Worm (Caenorhabditis elegans) whole organism, dauer: ENCODE measurements around the gene M05D6.2.
"Not testable (repeated sequence)": the region's sequence is repeated elsewhere in the genome, so short reads cannot be mapped to it uniquely, and the experiment has no call there.

Experiments
- unc-62 ChIP-seq: sonication (generic microtip); optimal IDR thresholded peaks from 2 replicates; lab custom pipeline; 2017; ENCODE audit warnings: missing biosample characterization, missing genetic modification reagents, missing genetic modification characterization

Gene M05D6.2

DNA sequence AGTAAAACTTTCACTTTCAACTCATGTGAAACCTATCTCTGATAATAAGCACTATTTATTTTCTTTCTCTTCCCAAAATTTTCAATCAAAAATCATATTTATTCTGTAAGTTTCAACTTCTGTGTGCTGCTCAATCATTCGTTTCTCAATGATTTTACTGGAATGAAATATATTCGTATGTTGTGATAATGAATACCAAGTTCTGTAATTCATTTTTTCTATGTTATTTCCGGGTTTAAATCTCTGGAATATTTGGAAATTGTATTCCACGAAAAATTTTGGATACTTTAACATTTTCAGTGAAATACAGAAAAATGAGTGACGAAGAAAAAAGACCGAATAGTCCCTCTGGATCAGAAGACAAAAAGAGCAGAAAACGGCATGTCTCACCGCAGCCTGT, at the start of gene M05D6.2:
TSS of gene M05D6.2 (plus strand) at position 301 of the 400 bp plus-strand sequence.
- TF ChIP-seq unc-62 (GFP tag; lab: Kevin White, UChicago): no peak

DNA sequence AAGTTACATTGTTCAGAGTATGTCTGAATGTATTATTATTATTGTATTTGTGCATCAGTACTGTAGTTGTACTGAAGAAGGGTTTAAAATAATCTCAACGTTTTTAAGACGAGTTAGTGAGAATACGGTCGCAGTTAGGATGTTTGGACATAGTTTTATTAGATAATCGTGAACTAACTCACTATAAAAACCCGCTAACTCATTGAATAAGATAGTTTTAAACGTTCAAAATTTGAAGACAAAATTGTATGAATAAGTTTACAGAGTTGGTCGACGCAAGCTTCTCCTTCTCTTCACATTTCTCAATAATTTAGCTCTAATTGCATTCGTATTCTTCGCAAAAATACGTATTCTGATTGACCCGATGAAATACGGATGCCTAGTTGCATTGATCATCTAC, 48.9 kb upstream of the M05D6.2 start:
- no peak for TF ChIP-seq unc-62 (GFP tag; lab: Kevin White, UChicago)

DNA sequence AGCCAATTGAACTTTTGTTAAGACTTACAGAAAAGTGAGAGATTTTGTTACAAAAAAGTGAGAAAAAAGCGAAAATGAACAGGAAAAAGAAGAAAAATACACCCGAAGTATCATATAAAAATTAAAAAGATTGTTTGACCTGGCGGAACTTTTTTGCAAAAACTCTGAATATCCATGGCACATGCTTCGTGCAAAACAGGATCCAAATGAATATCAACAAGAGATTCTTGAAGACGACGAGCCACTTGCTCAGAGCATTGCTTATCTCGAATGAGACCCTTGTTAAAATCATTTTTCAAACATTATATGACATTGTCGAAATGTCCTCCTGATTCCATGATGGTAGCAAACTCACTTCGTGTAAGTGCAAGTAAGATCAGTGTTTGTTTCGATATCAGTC, 48.1 kb upstream of the M05D6.2 start, which contains the start of gene F14E5.8:
TSS of gene F14E5.8 (plus strand) at position 301 of the 400 bp plus-strand sequence.
- not testable (repeated sequence) for TF ChIP-seq unc-62 (GFP tag; lab: Kevin White, UChicago)

DNA sequence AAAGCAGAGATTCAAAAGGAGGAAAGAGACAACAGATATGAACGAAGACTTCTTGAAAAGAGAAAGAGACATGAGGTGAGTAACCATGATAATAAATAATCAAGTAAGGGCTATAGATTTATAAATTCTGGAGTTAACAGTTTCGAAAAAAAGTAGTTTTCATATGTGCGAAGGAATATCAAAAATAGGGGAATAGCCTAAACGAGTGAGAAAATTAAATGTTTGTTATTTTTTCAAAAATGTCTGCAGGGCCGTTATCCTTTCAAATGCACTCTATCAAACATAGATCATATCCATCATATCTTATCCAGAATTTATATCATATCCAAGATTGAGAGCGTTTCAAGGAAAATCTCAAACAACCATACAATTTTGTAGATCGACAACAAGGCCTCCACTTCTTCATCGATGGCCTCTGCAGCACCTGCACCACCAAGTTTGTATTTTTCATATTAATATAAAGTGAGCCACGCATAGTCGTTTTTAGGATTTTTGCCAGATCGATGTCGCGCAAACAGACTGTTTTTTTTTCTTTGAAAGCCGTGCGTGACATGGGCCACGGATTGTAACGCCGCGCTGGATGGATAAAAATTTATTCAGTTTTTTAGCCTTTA, 47.0 kb upstream of the M05D6.2 start:
- no peak for TF ChIP-seq unc-62 (GFP tag; lab: Kevin White, UChicago)

DNA sequence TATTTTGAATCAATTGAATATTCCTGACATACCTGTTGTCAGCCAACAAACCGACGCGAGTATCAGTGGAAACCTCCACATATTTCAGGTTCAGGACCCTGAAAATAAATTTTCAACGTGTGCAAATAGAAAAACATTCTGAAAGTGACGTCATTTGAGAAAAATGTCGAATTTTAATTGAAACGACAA, 39.3 kb upstream of the M05D6.2 start, which contains the start of gene F14E5.2:
TSS of gene F14E5.2 (minus strand) at position 101 of the 189 bp plus-strand sequence.
- TF ChIP-seq unc-62 (GFP tag; lab: Kevin White, UChicago): no peak

DNA sequence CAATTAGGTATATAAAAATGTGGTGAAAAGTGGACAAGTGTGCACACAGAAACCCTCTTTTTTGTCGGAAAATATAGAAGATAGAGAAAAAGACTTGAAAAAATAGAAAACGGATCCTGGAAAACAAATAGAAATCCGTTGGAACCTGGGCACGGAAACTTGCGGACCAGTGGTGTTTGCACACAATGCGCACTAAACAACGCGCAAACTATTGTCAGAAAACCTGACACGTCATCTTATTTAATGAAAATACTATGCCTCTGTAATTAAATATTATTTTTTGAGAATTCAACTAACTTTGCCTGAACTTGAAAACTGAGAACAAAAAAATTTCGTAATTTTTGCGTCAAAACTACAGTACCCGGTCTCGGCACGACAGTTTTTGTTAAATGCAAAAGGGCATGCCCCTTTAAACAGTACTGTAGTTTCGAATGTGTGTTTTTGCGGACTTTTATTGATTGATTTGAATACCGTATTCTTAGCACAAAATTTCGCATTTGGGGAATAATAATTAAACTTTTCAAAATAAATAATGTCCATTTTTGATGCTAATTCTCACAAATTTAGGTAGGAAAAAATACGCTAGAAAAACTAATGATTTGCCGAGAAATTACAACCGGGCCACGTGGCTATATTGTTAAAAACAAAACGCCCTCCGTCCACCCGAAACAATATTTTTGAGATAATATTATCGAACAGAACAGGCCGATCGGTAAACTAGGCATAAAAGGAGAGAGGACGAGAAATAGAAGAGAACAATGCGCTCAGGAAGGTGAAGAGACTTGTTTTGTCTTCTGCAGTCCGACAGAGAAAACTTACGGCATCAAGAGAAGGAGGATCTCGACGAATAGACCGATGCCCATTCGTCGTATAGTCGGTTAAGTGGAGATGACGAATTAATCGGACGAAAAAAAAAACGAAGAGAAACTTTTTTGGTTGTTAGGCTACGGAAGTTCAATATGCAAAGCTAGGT, 38.7 kb upstream of the M05D6.2 start:
- TF ChIP-seq unc-62 (GFP tag; lab: Kevin White, UChicago): no peak

DNA sequence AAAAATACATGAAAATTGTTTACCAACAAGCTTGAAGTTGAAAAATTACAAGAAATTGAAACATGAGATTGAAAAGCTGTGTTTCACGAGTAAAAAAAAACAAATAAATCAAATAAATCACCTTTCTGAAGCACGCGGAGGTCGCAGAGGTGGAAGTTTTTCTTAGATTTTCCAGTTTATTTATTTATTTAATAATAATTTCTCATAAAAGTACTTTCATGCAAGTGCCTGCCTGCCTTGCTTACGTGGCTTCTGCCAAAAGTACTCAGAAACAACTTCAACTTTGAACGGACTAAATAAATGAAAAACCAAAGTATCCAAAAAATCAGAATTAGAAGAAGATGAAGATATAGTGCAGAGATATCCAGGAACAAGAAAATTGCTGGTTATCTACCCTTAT, 36.0 kb upstream of the M05D6.2 start, which contains the start of gene acp-2:
TSS of gene acp-2 (minus strand) at position 101 of the 400 bp plus-strand sequence.
- TF ChIP-seq unc-62 (GFP tag; lab: Kevin White, UChicago): no peak

DNA sequence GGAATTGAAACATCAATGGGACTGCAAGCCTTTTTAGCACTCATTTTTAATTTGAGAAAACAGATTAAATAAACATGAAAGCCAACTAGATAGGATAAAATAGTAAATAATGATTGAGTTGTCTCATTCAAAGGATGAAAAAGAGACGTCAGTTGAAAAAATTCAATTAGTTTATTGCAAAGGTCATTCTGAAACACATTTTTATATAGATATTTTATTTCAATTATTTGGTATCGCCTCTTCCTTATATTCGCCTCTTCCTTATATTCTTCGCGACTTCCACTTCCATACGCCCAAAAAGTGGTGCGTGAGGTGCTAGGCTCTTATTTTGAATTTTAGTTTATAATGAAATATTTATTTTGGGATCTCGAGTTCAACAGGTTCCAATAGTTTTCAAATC, 32.9 kb upstream of the M05D6.2 start, which contains the start of gene acp-4:
TSS of gene acp-4 (minus strand) at position 101 of the 400 bp plus-strand sequence.
- no peak for TF ChIP-seq unc-62 (GFP tag; lab: Kevin White, UChicago)

DNA sequence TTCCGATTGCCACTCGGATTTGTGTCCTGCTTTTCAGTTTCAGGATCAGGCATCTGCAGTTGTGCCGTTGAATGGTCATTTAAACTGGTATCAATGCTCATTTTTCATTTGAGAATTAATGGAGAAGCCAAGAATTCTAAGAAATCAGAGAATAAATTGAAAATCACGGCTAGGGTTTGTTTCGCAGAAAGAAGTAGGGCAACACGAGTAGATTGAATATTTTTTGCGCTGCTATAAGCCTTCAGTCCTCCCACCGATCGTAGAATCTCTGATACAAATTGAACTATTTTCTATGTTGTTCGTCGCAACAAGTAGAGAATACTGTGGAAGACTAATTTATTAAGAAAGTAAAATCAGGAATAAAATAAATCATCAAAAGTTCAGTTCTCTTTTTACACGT, 30.9 kb upstream of the M05D6.2 start, which contains the start of gene acp-3:
TSS of gene acp-3 (minus strand) at position 101 of the 400 bp plus-strand sequence.
- no peak for TF ChIP-seq unc-62 (GFP tag; lab: Kevin White, UChicago)

DNA sequence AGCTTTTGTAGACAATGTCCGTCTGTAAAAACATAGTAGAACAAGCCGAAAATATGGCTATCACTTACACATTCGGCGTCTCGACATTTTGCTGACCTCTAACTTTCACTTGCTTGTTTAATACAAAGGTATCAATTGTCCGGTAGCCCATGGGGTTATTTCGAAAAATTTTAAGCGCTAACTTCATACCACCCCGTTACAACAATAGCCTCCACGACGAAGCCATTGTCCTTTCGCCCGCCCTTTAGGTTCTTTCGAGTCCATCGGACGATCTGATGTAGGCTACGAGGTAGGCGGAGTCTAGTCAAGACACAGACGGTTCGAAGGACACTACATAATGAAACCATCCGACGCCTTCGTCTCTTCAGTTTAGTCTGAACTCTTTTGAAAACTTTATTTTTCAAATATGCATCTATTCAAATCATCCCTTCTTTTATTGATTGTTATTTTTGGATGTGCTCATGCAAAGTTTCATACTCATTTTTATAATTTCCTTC, 29.1 kb upstream of the M05D6.2 start, which contains the start of gene lips-10:
TSS of gene lips-10 (plus strand) at position 378 of the 497 bp plus-strand sequence.
- TF ChIP-seq unc-62 (GFP tag; lab: Kevin White, UChicago): no peak

DNA sequence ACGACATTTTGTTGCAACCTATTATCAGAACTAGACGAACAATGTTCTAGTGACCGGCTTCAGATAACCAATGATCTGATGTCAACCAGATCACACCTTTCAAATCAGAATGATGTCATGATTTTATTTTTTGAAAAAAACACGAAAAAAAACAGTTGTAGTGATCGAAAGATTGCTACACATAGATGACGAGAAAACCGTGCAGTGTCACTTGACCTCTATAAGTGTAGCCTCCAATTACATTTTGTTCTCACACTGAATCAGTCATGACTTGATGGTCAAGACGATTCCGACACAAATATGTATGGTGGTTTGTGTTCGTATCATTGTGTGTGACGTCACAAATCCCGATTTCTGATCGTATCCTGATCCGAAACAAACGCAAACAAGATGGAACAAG, 27.8 kb upstream of the M05D6.2 start:
- no peak for TF ChIP-seq unc-62 (GFP tag; lab: Kevin White, UChicago)

DNA sequence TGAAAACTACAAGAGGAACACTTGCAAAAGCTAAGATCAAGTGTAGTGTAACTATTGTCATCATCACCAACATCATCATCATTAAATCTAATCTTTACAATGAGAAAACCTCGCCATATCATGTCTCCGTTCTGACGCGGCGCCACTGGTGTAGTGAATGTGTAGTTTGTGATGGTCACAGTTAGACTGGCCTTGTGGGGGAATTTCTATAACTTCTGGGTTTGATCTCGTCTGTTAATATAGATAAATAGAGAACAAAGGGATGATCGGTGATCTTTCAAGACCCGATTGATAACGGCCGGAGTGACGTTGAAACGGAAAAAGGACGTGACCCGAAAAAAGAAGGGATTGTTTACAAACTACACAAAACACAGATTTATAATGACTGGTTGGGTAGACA, 27.1 kb upstream of the M05D6.2 start:
- TF ChIP-seq unc-62 (GFP tag; lab: Kevin White, UChicago): no peak

DNA sequence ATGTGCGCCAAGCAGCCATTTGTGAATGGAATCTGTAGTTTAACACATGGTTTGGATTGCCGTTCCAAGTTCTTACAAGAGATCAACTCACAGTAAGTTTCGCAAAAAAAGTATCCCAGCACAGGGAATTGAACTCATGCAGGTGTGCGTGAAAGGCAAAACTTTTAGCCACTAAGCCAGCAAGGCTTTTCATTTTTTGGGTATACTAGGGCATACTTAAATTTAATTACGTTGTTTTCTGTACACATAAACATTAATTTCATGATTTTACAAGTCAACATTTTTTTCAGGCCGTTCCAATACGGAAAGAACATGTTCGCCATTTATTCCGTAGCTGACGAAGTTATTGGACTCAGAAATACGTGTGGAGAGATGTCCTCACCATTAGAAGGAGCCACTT, 26.4 kb upstream of the M05D6.2 start:
- no peak for TF ChIP-seq unc-62 (GFP tag; lab: Kevin White, UChicago)

DNA sequence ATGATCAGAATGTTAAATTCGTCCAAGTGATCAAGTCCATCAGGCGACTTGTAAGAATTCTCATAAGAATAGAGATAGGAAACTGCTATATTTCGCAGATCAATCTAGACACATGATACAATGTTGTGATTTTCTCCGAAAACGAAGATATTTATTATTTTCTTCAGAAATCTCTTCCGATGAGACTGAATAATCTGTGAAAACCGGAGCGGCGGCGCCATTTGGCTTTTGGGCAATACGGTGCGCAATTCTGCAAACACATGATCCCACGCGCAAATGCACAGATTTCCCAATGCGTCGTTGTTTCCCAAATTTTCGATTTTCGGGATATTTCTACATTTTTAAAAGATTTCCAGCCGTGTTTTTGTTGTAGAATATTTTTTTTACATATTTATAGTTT, 25.7 kb upstream of the M05D6.2 start:
- TF ChIP-seq unc-62 (GFP tag; lab: Kevin White, UChicago): no peak

DNA sequence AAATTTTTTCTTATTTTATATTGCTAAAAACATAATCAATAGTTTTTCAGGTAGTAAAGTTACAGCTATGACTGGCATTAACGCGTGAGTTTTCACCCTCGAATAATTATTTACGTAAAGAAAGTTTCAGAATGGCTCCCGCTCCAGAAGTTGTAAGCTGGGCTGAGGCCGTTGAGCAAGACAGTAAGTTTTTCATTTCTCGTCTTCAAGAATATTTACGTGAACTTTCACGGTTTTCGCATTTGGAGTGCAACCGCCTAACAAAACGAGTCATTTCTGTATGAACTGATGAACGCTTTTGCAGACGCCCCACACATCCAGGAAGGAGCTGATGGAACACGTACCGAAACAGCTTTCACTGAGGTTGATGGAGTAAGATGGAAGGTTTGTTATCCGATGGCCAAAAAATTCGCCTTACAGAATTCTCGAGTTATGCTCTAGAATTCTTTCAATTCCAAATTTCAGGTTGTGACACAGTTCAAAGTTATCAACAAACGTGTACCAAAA, 25.1 kb upstream of the M05D6.2 start, which contains the start of gene eif-3.G:
TSS of gene eif-3.G (plus strand) at position 51 of the 507 bp plus-strand sequence.
- TF ChIP-seq unc-62 (GFP tag; lab: Kevin White, UChicago): no peak

DNA sequence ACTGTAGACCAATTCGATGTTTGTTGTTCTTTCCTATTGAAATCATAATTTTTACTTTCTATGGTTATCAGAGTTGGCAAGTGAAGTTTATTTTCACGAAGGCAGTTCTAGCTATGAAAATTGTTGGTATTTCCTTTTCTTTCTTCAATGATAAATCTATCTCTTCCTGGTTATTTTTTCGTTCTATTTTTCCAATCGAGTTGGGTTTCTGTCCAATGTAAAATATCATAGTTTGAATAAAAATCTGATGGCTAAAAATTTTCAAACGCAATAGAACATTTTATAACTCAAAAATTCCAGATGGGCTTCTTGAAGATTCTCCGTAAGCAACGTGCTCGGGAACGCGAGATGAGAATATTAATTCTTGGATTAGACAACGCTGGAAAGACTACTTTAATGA, 23.9 kb upstream of the M05D6.2 start, which contains the start of gene evl-20:
TSS of gene evl-20 (plus strand) at position 301 of the 400 bp plus-strand sequence.
- no peak for TF ChIP-seq unc-62 (GFP tag; lab: Kevin White, UChicago)
